Worm (Caenorhabditis elegans) whole organism, L1 larva: Measurements from ENCODE around the gene nhr-268.
A peak's percentile ranks its signal among the peaks of the same experiment; 100 is the strongest.
"Not testable (repeated sequence)": the region's sequence is repeated elsewhere in the genome, so short reads cannot be mapped to it uniquely, and the experiment has no call there.

Experiments used
- C04F5.9 ChIP-seq: sonication (generic microtip); optimal IDR thresholded peaks from 2 replicates; lab custom pipeline; 2016; ENCODE audit warnings: missing genetic modification characterization, missing compliant biosample characterization
- C34B4.2 ChIP-seq: sonication (generic microtip); optimal IDR thresholded peaks from 2 replicates; lab custom pipeline; 2017; ENCODE audit warnings: mild to moderate bottlenecking, missing genetic modification characterization, missing compliant biosample characterization
- Y116A8C.19 ChIP-seq: sonication (generic microtip); optimal IDR thresholded peaks from 2 replicates; lab custom pipeline; 2016; ENCODE audit warnings: missing compliant biosample characterization, missing genetic modification characterization, borderline replicate concordance
- blmp-1 ChIP-seq: fragments of 150-350 bp; optimal IDR thresholded peaks from 2 replicates; lab custom pipeline; 2014; ENCODE audit warnings: missing biosample characterization, missing genetic modification characterization
- ceh-8 ChIP-seq: fragments of 200-800 bp; sonication (Bioruptor generic); optimal IDR thresholded peaks from 2 replicates; lab custom pipeline; 2018; ENCODE audit warnings: mild to moderate bottlenecking, missing genetic modification characterization, moderate library complexity, missing compliant biosample characterization
- ceh-88 ChIP-seq: fragments of 200-800 bp; sonication (Bioruptor generic); IDR thresholded peaks from 2 replicates; pipeline ENCODE4 v1.3.6; 2022; ENCODE audit warnings: missing genetic modification characterization, missing compliant biosample characterization
- ceh-90 ChIP-seq: sonication (generic microtip); optimal IDR thresholded peaks from 2 replicates; lab custom pipeline; 2016; ENCODE audit warnings: missing genetic modification characterization, missing compliant biosample characterization
- ces-1 ChIP-seq: fragments of 150-350 bp; optimal IDR thresholded peaks from 2 replicates; lab custom pipeline; 2014; ENCODE audit warnings: missing biosample characterization, missing genetic modification reagents, missing genetic modification characterization
- dpl-1 ChIP-seq, 3 experiments: fragments of 150-350 bp in 2 of 3; sonication (generic microtip) in 1 of 3; optimal IDR thresholded peaks; 2 replicates each; lab custom pipeline; 2014 to 2017; ENCODE audit warnings: missing biosample characterization in 3 of 3, missing genetic modification characterization in 3 of 3, missing genetic modification reagents in 3 of 3
- elt-2 ChIP-seq: sonication (generic microtip); optimal IDR thresholded peaks from 2 replicates; lab custom pipeline; 2016; ENCODE audit warnings: missing genetic modification characterization, mild to moderate bottlenecking, inconsistent platforms, missing compliant biosample characterization, missing genetic modification reagents
- elt-3 ChIP-seq, 6 experiments: fragments of 150-350 bp in 1 of 6; sonication (generic microtip); optimal IDR thresholded peaks; 2 replicates each; lab custom pipeline; 2017 to 2018; ENCODE audit warnings: missing biosample characterization in 6 of 6, missing genetic modification characterization in 6 of 6, inconsistent platforms in 1 of 6
- fkh-8 ChIP-seq: sonication (generic microtip); optimal IDR thresholded peaks from 2 replicates; lab custom pipeline; 2016; ENCODE audit warnings: mild to moderate bottlenecking, missing genetic modification characterization, missing compliant biosample characterization
- hlh-17 ChIP-seq: fragments of 200-800 bp; sonication (Bioruptor generic); optimal IDR thresholded peaks from 2 replicates; lab custom pipeline; 2018; ENCODE audit warnings: missing genetic modification characterization, mild to moderate bottlenecking, missing compliant biosample characterization, moderate library complexity, borderline replicate concordance
- hpl-2 ChIP-seq: fragments of 150-350 bp; optimal IDR thresholded peaks from 2 replicates; lab custom pipeline; 2014; ENCODE audit warnings: missing biosample characterization, missing genetic modification reagents, missing genetic modification characterization
- jun-1 ChIP-seq: fragments of 150-350 bp; optimal IDR thresholded peaks from 2 replicates; lab custom pipeline; 2014; ENCODE audit warnings: missing biosample characterization, missing genetic modification reagents, missing genetic modification characterization
- lin-35 ChIP-seq, 2 experiments: fragments of 150-350 bp; optimal IDR thresholded peaks; 2 replicates each; lab custom pipeline; 2014; ENCODE audit warnings: missing biosample characterization in 2 of 2, missing genetic modification characterization in 2 of 2, missing genetic modification reagents in 2 of 2
- mdl-1 ChIP-seq, 2 experiments: fragments of 150-350 bp; optimal IDR thresholded peaks; 2 replicates each; lab custom pipeline; 2014 to 2017; ENCODE audit warnings: missing biosample characterization in 2 of 2, missing genetic modification characterization in 2 of 2, inconsistent platforms in 1 of 2
- mep-1 ChIP-seq: fragments of 150-350 bp; optimal IDR thresholded peaks from 2 replicates; lab custom pipeline; 2014; ENCODE audit warnings: missing biosample characterization, missing genetic modification characterization
- nhr-20 ChIP-seq: sonication (generic microtip); optimal IDR thresholded peaks from 2 replicates; lab custom pipeline; 2016; ENCODE audit warnings: mild to moderate bottlenecking, missing genetic modification characterization, missing compliant biosample characterization
- nhr-47 ChIP-seq: sonication (generic microtip); optimal IDR thresholded peaks from 2 replicates; lab custom pipeline; 2016; ENCODE audit warnings: mild to moderate bottlenecking, missing genetic modification characterization, moderate library complexity, missing compliant biosample characterization
- nhr-71 ChIP-seq: sonication (generic microtip); optimal IDR thresholded peaks from 2 replicates; lab custom pipeline; 2016; ENCODE audit warnings: mild to moderate bottlenecking, missing genetic modification characterization, moderate library complexity, missing compliant biosample characterization
- nhr-84 ChIP-seq: sonication (generic microtip); optimal IDR thresholded peaks from 2 replicates; lab custom pipeline; 2017; ENCODE audit warnings: missing biosample characterization, missing genetic modification characterization
- nhr-90 ChIP-seq: sonication (generic microtip); optimal IDR thresholded peaks from 2 replicates; lab custom pipeline; 2016; ENCODE audit warnings: mild to moderate bottlenecking, missing genetic modification characterization, missing compliant biosample characterization; ENCODE audit not compliant: poor library complexity
- pqm-1 ChIP-seq: sonication (generic microtip); optimal IDR thresholded peaks from 3 replicates; lab custom pipeline; 2017; ENCODE audit warnings: missing biosample characterization, missing genetic modification characterization
- snu-23 ChIP-seq: sonication (generic microtip); optimal IDR thresholded peaks from 2 replicates; lab custom pipeline; 2016; ENCODE audit warnings: missing genetic modification characterization, missing compliant biosample characterization
- swsn-7 ChIP-seq: sonication (generic microtip); optimal IDR thresholded peaks from 2 replicates; lab custom pipeline; 2016; ENCODE audit warnings: missing genetic modification characterization, missing compliant biosample characterization
- unc-30 ChIP-seq: sonication (generic microtip); optimal IDR thresholded peaks from 2 replicates; lab custom pipeline; 2017; ENCODE audit warnings: missing biosample characterization, missing genetic modification characterization
- unc-86 ChIP-seq: sonication (generic microtip); optimal IDR thresholded peaks from 2 replicates; lab custom pipeline; 2016; ENCODE audit warnings: missing genetic modification characterization, missing compliant biosample characterization
- xbp-1 ChIP-seq: sonication (generic microtip); optimal IDR thresholded peaks from 2 replicates; lab custom pipeline; 2016; ENCODE audit warnings: missing genetic modification characterization, missing compliant biosample characterization
- ztf-4 ChIP-seq: fragments of 150-350 bp; optimal IDR thresholded peaks from 2 replicates; lab custom pipeline; 2014; ENCODE audit warnings: missing biosample characterization, missing genetic modification characterization

Gene nhr-268

DNA sequence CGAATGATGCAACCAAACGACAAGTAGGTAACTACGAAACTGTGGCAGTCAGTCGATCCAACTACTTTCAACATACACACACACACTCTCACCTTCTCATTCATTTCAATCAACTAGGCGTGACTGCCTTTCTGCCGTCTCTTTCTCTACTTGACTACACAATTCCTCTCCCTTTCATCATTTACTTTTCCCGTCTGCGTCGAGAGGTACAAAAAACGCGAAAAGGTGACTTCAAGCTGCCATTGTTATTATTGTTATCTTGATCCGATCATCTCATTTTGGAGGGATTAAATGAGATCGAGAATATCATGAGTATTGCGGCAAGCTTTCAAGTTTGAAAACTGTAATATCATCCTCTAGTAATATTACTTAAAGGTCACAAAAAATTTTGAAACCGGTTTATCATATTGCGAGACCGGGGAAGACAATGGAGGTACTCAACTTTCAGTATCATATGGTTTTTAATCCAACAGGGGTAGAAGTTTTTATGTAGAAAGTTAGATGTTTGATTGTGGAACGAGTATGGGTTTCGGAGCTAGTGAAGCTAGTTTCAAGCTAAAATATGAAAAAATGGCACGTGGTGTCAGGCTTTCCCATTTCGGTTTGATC lies 25.9 kb upstream of the nhr-268 start (continued):
- TF ChIP-seq C04F5.9 (tag; lab: Kevin White, UChicago) (no peak), lin-35 (GFP tag; optimal IDR thresholded peaks at IDR 0.05; lab: Kevin White, UChicago) (peak; percentile 7 to 58), elt-3 (tag; optimal IDR thresholded peaks at IDR 0.05; lab: Kevin White, UChicago) (peak in 3 of 6 experiments; percentile 41 to 63 (median 59)), hpl-2 (no peak), swsn-7 (tag; lab: Kevin White, UChicago) (peak; percentile 16)

DNA sequence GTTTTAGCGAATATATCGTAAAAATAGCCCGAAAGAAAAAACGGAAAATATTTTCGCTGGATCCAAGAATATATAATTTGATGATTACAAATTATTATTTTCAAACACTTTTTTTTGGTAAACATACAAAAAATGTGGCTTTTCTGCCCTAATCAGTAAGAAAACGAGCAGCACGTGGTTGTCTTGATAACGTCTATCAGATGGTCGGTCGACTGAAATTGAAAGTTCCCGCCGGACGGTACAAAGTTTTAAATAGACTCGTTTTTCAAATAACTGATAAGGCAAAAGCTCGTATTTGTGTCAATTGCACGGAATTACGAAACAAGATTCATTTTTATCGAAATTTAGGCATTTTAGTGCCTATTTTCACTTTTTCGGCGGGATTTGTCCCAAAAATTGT lies 23.3 kb upstream of the nhr-268 start:
- TF ChIP-seq lin-35 (GFP tag; optimal IDR thresholded peaks at IDR 0.05; lab: Kevin White, UChicago) (peak in 1 of 2 experiments; percentile 58), blmp-1 (tag; lab: Kevin White, UChicago) (peak; percentile 46), unc-30 (tag; lab: Kevin White, UChicago) (no peak), elt-2 (tag; lab: Kevin White, UChicago) (peak; percentile 98), xbp-1 (tag; lab: Kevin White, UChicago) (no peak), nhr-90 (tag; lab: Kevin White, UChicago) (peak; percentile 63), nhr-20 (tag; lab: Kevin White, UChicago) (peak; percentile 62), pqm-1 (peak; percentile 13), mdl-1 (tag; optimal IDR thresholded peaks at IDR 0.05; lab: Kevin White, UChicago) (peak in 1 of 2 experiments; percentile 61), ceh-88 (GFP tag; lab: Robert Waterston, UW) (no peak), nhr-47 (tag; lab: Kevin White, UChicago) (no peak)

ce11 chrV:15668200-15668599 lies 21.9 kb upstream of the nhr-268 start, which contains the start of gene F53E4.1:
TSS of gene F53E4.1 (minus strand) at chrV:15668300.
- not testable (repeated sequence) for TF ChIP-seq C04F5.9, jun-1, mep-1 (tag; lab: Kevin White, UChicago)

- TF ChIP-seq ztf-4 (tag; lab: Kevin White, UChicago) (no peak), ceh-90 (tag; lab: Kevin White, UChicago) (no peak), mep-1 (tag; lab: Kevin White, UChicago) (no peak), C34B4.2 (tag; lab: Kevin White, UChicago) (no peak), C04F5.9 (tag; lab: Kevin White, UChicago) (no peak), mdl-1 (tag; optimal IDR thresholded peaks at IDR 0.05; lab: Kevin White, UChicago) (no peak), hlh-17 (GFP tag; lab: Kevin White, UChicago) (no peak), unc-30 (tag; lab: Kevin White, UChicago) (no peak), Y116A8C.19 (tag; lab: Kevin White, UChicago) (no peak), blmp-1 (tag; lab: Kevin White, UChicago) (no peak), snu-23 (GFP tag; lab: Kevin White, UChicago) (no peak), nhr-20 (tag; lab: Kevin White, UChicago) (no peak), unc-86 (tag; lab: Kevin White, UChicago) (no peak), nhr-84 (tag; lab: Kevin White, UChicago) (no peak), fkh-8 (no peak), swsn-7 (tag; lab: Kevin White, UChicago) (no peak), dpl-1 (GFP tag; optimal IDR thresholded peaks at IDR 0.05; lab: Kevin White, UChicago) (no peak), nhr-71 (tag; lab: Kevin White, UChicago) (no peak)
Measured at ce11 chrV:15668870-15669269, 21.2 kb upstream of the nhr-268 start, which contains the start of gene K06B4.4. TSS of gene K06B4.4 (plus strand) at chrV:15669170.

- TF ChIP-seq ces-1; ceh-8 (GFP tag; lab: Kevin White, UChicago); jun-1 (tag; lab: Kevin White, UChicago): not testable (repeated sequence)
Measured at ce11 chrV:15670139-15670538, 19.9 kb upstream of the nhr-268 start, which contains the start of gene K06B4.15. TSS of gene K06B4.15 (plus strand) at chrV:15670439.
